Fruit fly (Drosophila melanogaster) whole organism, embryonic: ENCODE data around the gene CG14329.

ENCODE experiments used
- BtbVII ChIP-seq: fragments of 200-800 bp; sonication (Bioruptor generic); optimal IDR thresholded peaks from 3 replicates; lab custom pipeline; 2017; ENCODE audit warnings: missing biosample characterization, mild to moderate bottlenecking, missing genetic modification characterization
- CG11560 ChIP-seq: fragments of 200-800 bp; sonication (Bioruptor generic); IDR thresholded peaks from 3 replicates; pipeline ENCODE4 v1.3.6; 2022; ENCODE audit warnings: missing biosample characterization, missing genetic modification characterization
- CG2120 ChIP-seq: fragments of 200-800 bp; sonication (Bioruptor generic); optimal IDR thresholded peaks from 3 replicates; lab custom pipeline; 2016; ENCODE audit warnings: missing biosample characterization, missing genetic modification characterization
- CG3726 ChIP-seq: fragments of 200-800 bp; sonication (Bioruptor generic); IDR thresholded peaks from 3 replicates; pipeline ENCODE4, ENCODE4 v1.3.6; 2022; ENCODE audit warnings: missing biosample characterization, missing genetic modification characterization
- CG4282 ChIP-seq: fragments of 200-800 bp; sonication (Bioruptor generic); optimal IDR thresholded peaks from 2 replicates; lab custom pipeline; 2016; ENCODE audit warnings: missing biosample characterization, missing genetic modification characterization
- NC2β ChIP-seq: fragments of 200-800 bp; sonication (Bioruptor generic); optimal IDR thresholded peaks from 2 replicates; lab custom pipeline; 2016; ENCODE audit warnings: missing biosample characterization, missing genetic modification characterization
- Oli ChIP-seq: fragments of 200-800 bp; sonication (Bioruptor generic); optimal IDR thresholded peaks from 2 replicates; lab custom pipeline; 2018; ENCODE audit warnings: missing biosample characterization, mild to moderate bottlenecking, missing genetic modification characterization, moderate library complexity
- gce ChIP-seq: fragments of 200-800 bp; sonication (Bioruptor generic); IDR thresholded peaks from 3 replicates; pipeline ENCODE4 v1.3.6; 2022; ENCODE audit warnings: missing biosample characterization, missing genetic modification characterization
- nerfin-2 ChIP-seq: fragments of 200-800 bp; sonication (Bioruptor generic); IDR thresholded peaks from 2 replicates; pipeline ENCODE4 v1.3.6; 2022; ENCODE audit warnings: missing biosample characterization, missing genetic modification characterization; ENCODE audit not compliant: partially characterized antibody
- pnt ChIP-seq: fragments of 200-800 bp; sonication (Bioruptor generic); optimal IDR thresholded peaks from 3 replicates; lab custom pipeline; 2016; ENCODE audit warnings: missing biosample characterization, missing genetic modification characterization
- psq ChIP-seq: fragments of 200-800 bp; sonication (Bioruptor generic); optimal IDR thresholded peaks from 2 replicates; lab custom pipeline; 2017; ENCODE audit warnings: missing biosample characterization, missing genetic modification characterization

dm6 chr3R:17561175-17561574 lies 48.0 kb upstream of the CG14329 start:
- TF ChIP-seq BtbVII (GFP tag; lab: Kevin White, UChicago) (no peak), NC2β (GFP tag; lab: Kevin White, UChicago) (no peak), CG2120 (GFP tag; lab: Kevin White, UChicago) (no peak), gce (GFP tag; lab: Robert Waterston, UW) (no peak), nerfin-2 (GFP tag; lab: Robert Waterston, UW) (no peak), Oli (tag; lab: Kevin White, UChicago) (no peak), pnt (GFP tag; lab: Kevin White, UChicago) (no peak), CG11560 (tag; lab: Robert Waterston, UW) (no peak), CG4282 (GFP tag; lab: Kevin White, UChicago) (no peak), psq (GFP tag; lab: Kevin White, UChicago) (no peak), CG3726 (GFP tag; lab: Robert Waterston, UW) (no peak)
